Fruit fly (Drosophila melanogaster): Measurements from ENCODE around the gene CG42505.

Gene CG42505

dm6 chr3R:11992934-11993670 is 38.5 kb downstream of the CG42505 start, which contains the start of gene mfas (continued):
- TF ChIP-seq Mes4 (GFP tag; optimal IDR thresholded peaks at IDR 0.05) (no peak), CG31441 (GFP tag; IDR thresholded peaks at IDR 0.05) (no peak), CG18011 (GFP tag; optimal IDR thresholded peaks at IDR 0.05) (no peak), kay (GFP tag; optimal IDR thresholded peaks at IDR 0.05) (no peak), CG12236 (GFP tag; optimal IDR thresholded peaks at IDR 0.05) (no peak), CG9817 (tag; optimal IDR thresholded peaks at IDR 0.05) (no peak), vfl (GFP tag; optimal IDR thresholded peaks at IDR 0.05) (no peak), Ets97D (GFP tag; optimal IDR thresholded peaks at IDR 0.05) (no peak), CG9215 (GFP tag; IDR thresholded peaks at IDR 0.05) (no peak), CG3407 (GFP tag; optimal IDR thresholded peaks at IDR 0.05) (peak; percentile 23), lilli (GFP tag; optimal IDR thresholded peaks at IDR 0.05) (no peak), Dbx (GFP tag; IDR thresholded peaks at IDR 0.05) (peak; percentile 12; the same call in 1 of the 3 replicates), CG12391 (tag; optimal IDR thresholded peaks at IDR 0.05) (no peak), CG10431 (GFP tag; optimal IDR thresholded peaks at IDR 0.05) (peak; percentile 20), nmo (GFP tag; optimal IDR thresholded peaks at IDR 0.05) (no peak), maf-S (GFP tag; optimal IDR thresholded peaks at IDR 0.05) (no peak), gem (tag; optimal IDR thresholded peaks at IDR 0.05) (peak; percentile 28), Hand (GFP tag; optimal IDR thresholded peaks at IDR 0.05) (no peak), klu (GFP tag; IDR thresholded peaks at IDR 0.05) (no peak), ap (GFP tag; IDR thresholded peaks at IDR 0.05) (no peak), Lpt (GFP tag; optimal IDR thresholded peaks at IDR 0.05) (no peak), grau (tag; optimal IDR thresholded peaks at IDR 0.05) (no peak), CG17829 (tag; optimal IDR thresholded peaks at IDR 0.05) (peak; percentile 4), Dref (GFP tag; IDR thresholded peaks at IDR 0.05) (no peak), CG8290 (GFP tag; optimal IDR thresholded peaks at IDR 0.05) (no peak), CG8290 (tag; optimal IDR thresholded peaks at IDR 0.05) (peak in 1 of 2 experiments; percentile 42), CG9797 (GFP tag; optimal IDR thresholded peaks at IDR 0.05) (no peak), ems (GFP tag; optimal IDR thresholded peaks at IDR 0.05) (no peak), rib (GFP tag; IDR thresholded peaks at IDR 0.05) (no peak), bsh (GFP tag; optimal IDR thresholded peaks at IDR 0.05) (peak in 1 of 2 experiments; percentile 52), cato (GFP tag; optimal IDR thresholded peaks at IDR 0.05; ENCODE audit: borderline replicate concordance) (no peak), Oaz (GFP tag; IDR thresholded peaks at IDR 0.05) (no peak), Doc3 (GFP tag; IDR thresholded peaks at IDR 0.05; ENCODE audit: partially characterized antibody) (no peak), Dip3 (GFP tag; optimal IDR thresholded peaks at IDR 0.05) (no peak), Neu2 (GFP tag; optimal IDR thresholded peaks at IDR 0.05; ENCODE audit: borderline replicate concordance) (no peak), Sry-δ (GFP tag; optimal IDR thresholded peaks at IDR 0.05) (no peak), Ets65A (GFP tag) (no peak), CG1792 (GFP tag; optimal IDR thresholded peaks at IDR 0.05) (no peak), insv (GFP tag; optimal IDR thresholded peaks at IDR 0.05) (no peak), inv (GFP tag; IDR thresholded peaks at IDR 0.05; ENCODE audit: partially characterized antibody) (no peak), ato (GFP tag; IDR thresholded peaks at IDR 0.05; ENCODE audit: partially characterized antibody) (no peak), CG2875 (GFP tag; optimal IDR thresholded peaks at IDR 0.05) (peak; percentile 43), Taf1 (GFP tag; IDR thresholded peaks at IDR 0.05) (no peak), lola (GFP tag; optimal IDR thresholded peaks at IDR 0.05) (no peak), CG31224 (GFP tag; IDR thresholded peaks at IDR 0.05) (no peak), CG34376 (GFP tag; optimal IDR thresholded peaks at IDR 0.05) (no peak), Hmx (GFP tag; optimal IDR thresholded peaks at IDR 0.05) (no peak), CG13123 (GFP tag; optimal IDR thresholded peaks at IDR 0.05) (no peak), ttk (GFP tag; IDR thresholded peaks at IDR 0.05) (no peak), D19B (GFP tag; optimal IDR thresholded peaks at IDR 0.05) (no peak)

Measured in whole organism, embryonic.